Worm (Caenorhabditis elegans) whole organism, L4/young adult: ENCODE results near the gene ZK1320.13.
"Not testable (repeated sequence)": the region's sequence is repeated elsewhere in the genome, so short reads cannot be mapped to it uniquely, and the experiment has no call there.

Experiments used
- W03F9.2 ChIP-seq: fragments of 150-350 bp; optimal IDR thresholded peaks from 2 replicates; lab custom pipeline; 2014; ENCODE audit warnings: missing biosample characterization, missing genetic modification characterization
- dao-5 ChIP-seq: sonication (generic microtip); optimal IDR thresholded peaks from 2 replicates; lab custom pipeline; 2016; ENCODE audit warnings: missing genotype, missing genetic modification characterization, moderate library complexity, missing compliant biosample characterization
- him-1 ChIP-seq: sonication (generic microtip); optimal IDR thresholded peaks from 2 replicates; lab custom pipeline; 2016; ENCODE audit warnings: missing genotype, missing genetic modification reagents, missing genetic modification characterization, missing compliant biosample characterization

The ZK1320.13 gene

ce11 chrII:9690067-9690632 lies 9.6 kb downstream of the ZK1320.13 start:
- TF ChIP-seq W03F9.2 (tag; lab: Kevin White, UChicago) (no peak), him-1 (tag; lab: Kevin White, UChicago) (no peak), dao-5 (tag; lab: Kevin White, UChicago) (no peak)

- TF ChIP-seq him-1 (tag; lab: Kevin White, UChicago) (no peak), dao-5 (tag; lab: Kevin White, UChicago) (no peak), W03F9.2 (tag; lab: Kevin White, UChicago) (no peak)
Measured at ce11 chrII:9691839-9692238, 11.2 kb downstream of the ZK1320.13 start, which contains the start of gene nlp-11. Gene nlp-11 (minus strand): TSS chrII:9691939.

ce11 chrII:9695942-9696341 lies 15.3 kb downstream of the ZK1320.13 start:
- TF ChIP-seq him-1 (tag; lab: Kevin White, UChicago) (no peak), dao-5 (tag; lab: Kevin White, UChicago) (no peak), W03F9.2 (tag; lab: Kevin White, UChicago) (no peak)

ce11 chrII:9700363-9700762 lies 19.8 kb downstream of the ZK1320.13 start, which contains the start of the genes Y53C12A.8 and Y53C12A.7:
Gene Y53C12A.8 (minus strand): TSS chrII:9700463.
Gene Y53C12A.7 (plus strand): TSS chrII:9700543.
- TF ChIP-seq dao-5 (tag; lab: Kevin White, UChicago), result no peak

DNA sequence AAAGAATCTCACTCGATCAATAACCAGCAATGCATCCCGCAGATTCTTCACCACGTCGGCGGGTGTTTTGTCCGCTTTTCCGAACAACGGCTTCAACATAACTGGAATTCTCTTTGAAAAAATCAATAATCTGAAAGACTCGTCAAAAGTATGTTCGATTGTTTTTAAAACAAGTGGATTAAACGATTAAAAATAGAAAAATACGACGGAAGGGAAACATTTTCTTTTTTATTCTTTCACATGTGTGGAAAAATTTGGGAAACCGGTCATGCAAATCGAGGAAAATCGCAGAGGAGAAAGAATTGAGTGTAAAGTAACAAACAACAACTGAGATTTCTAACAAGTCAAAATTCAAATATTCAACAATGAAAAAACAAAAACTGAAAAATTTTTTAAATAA lies 23.0 kb downstream of the ZK1320.13 start, which contains the start of gene mop-25.2:
Gene mop-25.2, minus strand, starts transcription at position 101 of the 400 bp plus-strand sequence.
- TF ChIP-seq dao-5 (tag; lab: Kevin White, UChicago), result no peak
- no peak for TF ChIP-seq him-1 (tag; lab: Kevin White, UChicago)
- TF ChIP-seq W03F9.2 (tag; lab: Kevin White, UChicago), result no peak

DNA sequence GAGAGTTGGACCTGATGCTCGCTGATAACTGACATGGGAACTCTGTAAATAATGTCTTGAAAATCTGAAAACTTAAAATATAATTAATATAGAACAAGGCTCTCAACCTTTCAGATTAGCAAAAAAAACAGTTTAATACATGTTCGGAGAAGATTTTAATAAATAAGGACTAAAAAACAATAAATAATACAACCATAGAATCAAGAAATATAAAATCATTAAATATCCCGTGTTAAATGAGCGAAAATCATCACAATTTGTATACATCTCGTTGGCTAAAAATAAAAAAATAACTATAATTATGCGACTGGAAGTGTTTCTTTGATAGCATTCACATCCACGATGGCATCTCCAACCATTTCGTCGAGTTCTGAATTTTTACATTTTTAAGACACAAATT lies 24.2 kb downstream of the ZK1320.13 start, which contains the start of gene Y53C12A.10:
Gene Y53C12A.10, minus strand, starts transcription at position 101 of the 400 bp plus-strand sequence.
- TF ChIP-seq W03F9.2 (tag; lab: Kevin White, UChicago), result no peak
- TF ChIP-seq him-1 (tag; lab: Kevin White, UChicago), result no peak
- TF ChIP-seq dao-5 (tag; lab: Kevin White, UChicago), result no peak

- no peak for TF ChIP-seq him-1 (tag; lab: Kevin White, UChicago)
- TF ChIP-seq W03F9.2 (tag; lab: Kevin White, UChicago), result peak; percentile 48
Measured at ce11 chrII:9706207-9706606, 25.6 kb downstream of the ZK1320.13 start, which contains the start of gene Y53C12A.3. Gene Y53C12A.3 (minus strand): TSS chrII:9706240.

DNA sequence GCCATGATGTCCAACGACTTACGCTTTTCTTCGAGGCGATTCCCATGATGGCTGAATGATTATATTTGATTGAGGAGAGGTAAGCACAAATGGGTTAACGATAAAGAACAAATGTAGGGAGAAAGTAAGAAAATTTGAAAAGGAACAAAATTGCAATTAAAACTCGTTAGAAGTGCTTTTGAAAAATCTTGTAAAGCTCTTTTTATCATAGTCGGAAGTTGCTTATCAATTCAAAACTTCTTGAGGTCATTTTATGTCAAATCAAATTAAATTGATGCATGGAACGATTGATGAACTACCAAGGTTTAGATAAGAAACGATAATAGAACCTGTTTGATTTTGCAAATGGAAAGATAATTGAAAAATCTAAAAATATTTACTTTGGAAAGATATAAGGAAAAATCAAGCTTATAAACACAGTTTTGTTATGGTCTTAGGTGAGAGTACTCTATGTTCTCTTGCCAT lies 28.3 kb downstream of the ZK1320.13 start, which contains the start of gene glt-5:
Gene glt-5, minus strand, starts transcription at position 51 of the 465 bp plus-strand sequence.
- no peak for TF ChIP-seq W03F9.2 (tag; lab: Kevin White, UChicago)
- no peak for TF ChIP-seq him-1 (tag; lab: Kevin White, UChicago)

DNA sequence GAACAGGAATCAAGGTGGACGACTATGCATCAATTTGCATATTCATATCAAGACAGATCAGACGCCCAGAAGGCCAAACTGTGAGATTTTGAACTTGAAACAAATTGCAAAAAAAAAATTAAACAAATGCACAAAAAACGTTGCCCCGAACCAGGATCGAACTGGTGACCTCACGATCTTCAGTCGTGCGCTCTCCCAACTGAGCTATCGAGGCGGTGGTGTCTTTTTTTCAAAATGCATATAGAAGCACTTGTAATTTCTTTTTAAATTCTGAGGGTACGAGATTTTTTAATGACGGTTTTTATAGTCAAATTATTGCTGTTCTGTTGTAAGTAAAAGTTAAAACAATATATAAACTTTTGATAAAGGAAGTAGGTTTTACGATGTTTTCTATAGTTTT lies 32.5 kb downstream of the ZK1320.13 start:
- no peak for TF ChIP-seq dao-5 (tag; lab: Kevin White, UChicago)

DNA sequence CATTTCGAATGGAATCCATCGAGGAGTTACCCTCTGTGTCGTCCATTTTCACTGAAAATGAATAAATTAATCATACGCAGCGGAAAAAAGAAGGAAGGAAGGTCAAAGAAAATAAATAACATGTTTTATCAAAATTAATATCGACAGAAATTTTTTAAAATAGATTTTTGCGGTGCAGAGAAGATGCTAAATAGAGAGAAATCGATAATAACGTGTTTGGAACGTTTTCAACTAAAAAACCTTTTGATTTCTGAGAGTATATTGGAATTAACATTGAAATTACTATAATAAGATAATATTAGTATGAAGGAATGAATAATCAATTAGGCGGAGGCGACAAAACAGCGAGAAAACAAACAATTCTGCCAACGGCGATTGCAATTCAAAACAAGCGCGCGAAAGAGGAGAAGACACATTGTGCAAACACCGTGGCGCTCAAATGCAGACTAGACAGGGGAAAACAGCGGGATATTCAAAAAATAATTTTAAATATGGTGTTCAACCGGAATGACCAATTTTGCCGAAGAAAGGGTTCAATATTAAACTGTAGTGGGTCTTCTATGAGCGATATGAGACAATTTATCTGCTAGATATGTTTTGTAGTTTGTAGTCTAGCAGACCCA lies 35.9 kb downstream of the ZK1320.13 start, which contains the start of gene wee-1.3:
Gene wee-1.3, minus strand, starts transcription at position 51 of the 623 bp plus-strand sequence.
- peak; percentile 79 for TF ChIP-seq W03F9.2 (tag; lab: Kevin White, UChicago)
- no peak for TF ChIP-seq dao-5 (tag; lab: Kevin White, UChicago)

DNA sequence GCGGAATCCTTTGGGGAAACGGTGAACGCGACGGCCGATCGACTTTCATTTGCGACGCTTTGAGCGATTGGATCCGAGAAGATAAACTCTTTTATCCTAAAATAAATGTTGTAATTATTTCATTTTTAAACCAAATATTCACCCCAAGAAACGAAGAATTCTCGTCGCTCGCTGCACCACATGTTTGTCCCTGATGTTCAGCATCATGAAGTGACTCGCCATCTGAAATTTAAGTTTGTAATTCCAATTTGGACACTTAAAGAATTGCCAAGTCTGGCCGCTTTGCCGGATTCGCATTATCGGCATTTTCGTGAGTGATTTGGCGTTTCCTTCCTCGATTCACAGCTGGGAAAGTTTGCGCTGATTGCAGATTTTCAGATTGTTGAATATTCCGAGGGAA lies 37.3 kb downstream of the ZK1320.13 start, which contains the start of gene Y53C12A.6:
Gene Y53C12A.6, minus strand, starts transcription at position 101 of the 400 bp plus-strand sequence.
- TF ChIP-seq dao-5 (tag; lab: Kevin White, UChicago) (no peak), him-1 (tag; lab: Kevin White, UChicago) (no peak), W03F9.2 (tag; lab: Kevin White, UChicago) (no peak)

DNA sequence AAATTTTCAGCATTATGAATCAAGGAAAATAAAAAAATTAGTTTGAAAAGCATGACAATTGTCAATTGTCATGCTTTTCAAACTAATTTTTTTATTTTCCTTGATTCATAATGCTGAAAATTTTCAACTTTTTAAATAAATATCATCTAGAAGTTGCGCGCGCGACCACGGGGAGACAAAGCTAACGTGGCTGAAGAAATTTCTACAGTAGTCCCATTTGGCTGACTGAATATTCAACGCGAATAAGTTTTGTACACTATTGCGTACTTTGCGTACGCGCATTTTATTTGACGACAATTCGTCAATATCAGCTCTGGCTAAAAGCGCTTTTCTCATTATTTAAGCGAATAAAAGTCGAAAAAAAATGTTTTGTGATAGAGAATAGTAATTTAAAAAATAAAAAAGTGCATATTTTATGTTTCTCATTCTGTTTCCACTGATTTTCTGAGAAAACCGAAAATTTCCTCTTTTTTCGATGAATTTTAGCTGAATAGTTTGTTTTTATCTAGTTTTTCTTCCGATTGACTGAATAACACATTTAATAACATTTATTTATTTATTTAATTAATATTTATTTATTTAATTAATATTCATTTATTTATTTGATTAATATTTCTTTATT lies 38.1 kb downstream of the ZK1320.13 start, which contains the start of gene Y53C12A.11:
Gene Y53C12A.11, minus strand, starts transcription at position 68 of the 622 bp plus-strand sequence.
- not testable (repeated sequence) for TF ChIP-seq W03F9.2, dao-5, him-1 (tag; lab: Kevin White, UChicago)

DNA sequence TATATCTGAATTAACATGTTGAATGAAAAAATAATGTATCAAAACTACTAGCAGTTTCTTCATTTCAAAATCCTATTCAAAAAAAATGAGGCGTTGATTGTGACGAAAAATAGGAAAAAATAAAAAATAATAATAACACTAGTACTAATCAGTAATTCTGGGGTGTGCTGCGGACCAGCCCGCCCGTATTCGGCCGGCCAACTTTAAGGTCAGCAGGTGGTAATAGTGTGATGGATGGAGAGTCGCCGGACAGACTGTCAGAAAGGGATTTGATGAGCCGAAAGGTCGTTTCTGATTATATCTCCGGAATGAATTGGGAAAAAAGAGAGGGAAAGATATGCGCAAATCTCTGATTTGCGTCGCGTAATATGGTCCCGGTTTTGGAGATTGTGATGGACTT lies 43.9 kb downstream of the ZK1320.13 start, which contains the start of gene cutl-2:
Gene cutl-2, minus strand, starts transcription at position 210 of the 400 bp plus-strand sequence.
- TF ChIP-seq him-1 (tag; lab: Kevin White, UChicago) (no peak), dao-5 (tag; lab: Kevin White, UChicago) (no peak), W03F9.2 (tag; lab: Kevin White, UChicago) (no peak)
